Fruit fly (Drosophila melanogaster): ENCODE measurements around the gene CG14102.

dm6 chr3L:19801105-19801504 lies at the start of gene CG14102:
- TF ChIP-seq fd85E (GFP tag; optimal IDR thresholded peaks at IDR 0.05): no peak
- no peak for TF ChIP-seq pdm3 (GFP tag; optimal IDR thresholded peaks at IDR 0.05)
- TF ChIP-seq Gug (GFP tag; IDR thresholded peaks at IDR 0.05): no peak
- no peak for TF ChIP-seq fd59A (GFP tag; optimal IDR thresholded peaks at IDR 0.05)
- no peak for TF ChIP-seq CG34406 (GFP tag; optimal IDR thresholded peaks at IDR 0.05)
- no peak for TF ChIP-seq dac (GFP tag; optimal IDR thresholded peaks at IDR 0.05)
- TF ChIP-seq CG6792 (GFP tag; optimal IDR thresholded peaks at IDR 0.05): no peak
- TF ChIP-seq Hr38 (GFP tag; optimal IDR thresholded peaks at IDR 0.05): no peak
- no peak for TF ChIP-seq CG11294 (GFP tag; IDR thresholded peaks at IDR 0.05)
- no peak for TF ChIP-seq OdsH (GFP tag; optimal IDR thresholded peaks at IDR 0.05)
- no peak for TF ChIP-seq CG1621 (tag; optimal IDR thresholded peaks at IDR 0.05)
- TF ChIP-seq CG3032 (tag; optimal IDR thresholded peaks at IDR 0.05): no peak
- no peak for TF ChIP-seq eg (GFP tag; IDR thresholded peaks at IDR 0.05)

Data from whole organism, prepupa.